Fruit fly (Drosophila melanogaster) whole organism, embryonic: Measurements from ENCODE around the gene AP-1mu.

Experiments used
- Awh ChIP-seq: fragments of 200-800 bp; sonication (Bioruptor generic); IDR thresholded peaks from 2 replicates; pipeline ENCODE4, ENCODE4 v1.3.6; 2022; ENCODE audit warnings: missing biosample characterization, missing genetic modification characterization
- Bdp1 ChIP-seq: fragments of 200-800 bp; sonication (Bioruptor generic); optimal IDR thresholded peaks from 3 replicates; lab custom pipeline; 2016; ENCODE audit warnings: missing biosample characterization, missing genetic modification characterization
- Bgb ChIP-seq: fragments of 200-800 bp; sonication (Bioruptor generic); IDR thresholded peaks from 2 replicates; pipeline ENCODE4 v1.3.6; 2022; ENCODE audit warnings: missing biosample characterization, missing genetic modification characterization; ENCODE audit not compliant: partially characterized antibody
- CG10543 ChIP-seq: fragments of 200-800 bp; sonication (Bioruptor generic); optimal IDR thresholded peaks from 3 replicates; lab custom pipeline; 2017; ENCODE audit warnings: missing biosample characterization, mild to moderate bottlenecking, missing genetic modification characterization, moderate library complexity
- CG11723 ChIP-seq: fragments of 200-800 bp; sonication (Bioruptor generic); optimal IDR thresholded peaks from 2 replicates; lab custom pipeline; 2017; ENCODE audit warnings: missing biosample characterization, mild to moderate bottlenecking, missing genetic modification characterization
- CG12299 ChIP-seq: fragments of 200-800 bp; sonication (Bioruptor generic); optimal IDR thresholded peaks from 2 replicates; lab custom pipeline; 2018; ENCODE audit warnings: missing biosample characterization, mild to moderate bottlenecking, missing genetic modification characterization
- CG12744 ChIP-seq: fragments of 200-800 bp; sonication (Bioruptor generic); optimal IDR thresholded peaks from 2 replicates; lab custom pipeline; 2016; ENCODE audit warnings: missing biosample characterization, missing genetic modification characterization
- CG13424 ChIP-seq: fragments of 200-800 bp; sonication (Bioruptor generic); optimal IDR thresholded peaks from 2 replicates; lab custom pipeline; 2019; ENCODE audit warnings: missing biosample characterization, mild to moderate bottlenecking, missing genetic modification characterization, moderate library complexity
- CG15011 ChIP-seq: fragments of 200-800 bp; sonication (Bioruptor generic); optimal IDR thresholded peaks from 3 replicates; lab custom pipeline; 2018; ENCODE audit warnings: missing biosample characterization, mild to moderate bottlenecking, missing genetic modification characterization
- CG17829 ChIP-seq: fragments of 200-800 bp; optimal IDR thresholded peaks from 2 replicates; lab custom pipeline; 2019; ENCODE audit warnings: missing biosample characterization, mild to moderate bottlenecking, missing genetic modification characterization, moderate library complexity
- CG18764 ChIP-seq: fragments of 200-800 bp; sonication (Bioruptor generic); optimal IDR thresholded peaks from 3 replicates; lab custom pipeline; 2016; ENCODE audit warnings: missing biosample characterization, missing genetic modification characterization
- CG2875 ChIP-seq: fragments of 200-800 bp; sonication (Bioruptor generic); optimal IDR thresholded peaks from 2 replicates; lab custom pipeline; 2017; ENCODE audit warnings: missing biosample characterization, mild to moderate bottlenecking, missing genetic modification characterization, missing genetic modification reagents
- CG3407 ChIP-seq: fragments of 200-800 bp; sonication (Bioruptor generic); optimal IDR thresholded peaks from 2 replicates; lab custom pipeline; 2018; ENCODE audit warnings: missing biosample characterization, mild to moderate bottlenecking, missing genetic modification characterization
- CG4820 ChIP-seq: fragments of 200-800 bp; sonication (Bioruptor generic); optimal IDR thresholded peaks from 3 replicates; lab custom pipeline; 2016; ENCODE audit warnings: missing biosample characterization, missing genetic modification characterization
- CG5953 ChIP-seq: fragments of 200-800 bp; sonication (Bioruptor generic); IDR thresholded peaks from 2 replicates; pipeline ENCODE4 v1.3.6; 2022; ENCODE audit warnings: missing biosample characterization, missing genetic modification characterization
- CG8290 ChIP-seq, 3 experiments: fragments of 200-800 bp; sonication (Bioruptor generic); optimal IDR thresholded peaks; 2 replicates each; lab custom pipeline; 2016 to 2019; ENCODE audit warnings: missing biosample characterization in 3 of 3, missing genetic modification characterization in 3 of 3, mild to moderate bottlenecking in 2 of 3, moderate library complexity in 1 of 3
- CG9727 ChIP-seq: fragments of 200-800 bp; sonication (Bioruptor generic); optimal IDR thresholded peaks from 3 replicates; lab custom pipeline; 2017; ENCODE audit warnings: missing biosample characterization, mild to moderate bottlenecking, missing genetic modification characterization
- CHES-1-like ChIP-seq: fragments of 200-800 bp; sonication (Bioruptor generic); optimal IDR thresholded peaks from 2 replicates; lab custom pipeline; 2016; ENCODE audit warnings: missing biosample characterization, missing genetic modification characterization
- D ChIP-seq, 2 experiments: fragments of 200-800 bp in 1 of 2; fragments of >200 bp in 1 of 2; sonication (Bioruptor generic) in 1 of 2; optimal IDR thresholded peaks; 2 replicates in 1 of 2; 3 replicates in 1 of 2; lab custom pipeline; 2017; ENCODE audit warnings: mild to moderate bottlenecking in 1 of 2, missing biosample characterization in 1 of 2, missing genetic modification characterization in 1 of 2, missing genetic modification reagents in 1 of 2
- D19A ChIP-seq: fragments of 200-800 bp; optimal IDR thresholded peaks from 3 replicates; lab custom pipeline; 2019; ENCODE audit warnings: missing biosample characterization, mild to moderate bottlenecking, missing genetic modification characterization, moderate library complexity
- D19B ChIP-seq: fragments of 200-800 bp; sonication (Bioruptor generic); optimal IDR thresholded peaks from 2 replicates; lab custom pipeline; 2017; ENCODE audit warnings: missing biosample characterization, mild to moderate bottlenecking, missing genetic modification characterization
- Gsc ChIP-seq: fragments of 200-800 bp; sonication (Bioruptor generic); IDR thresholded peaks from 2 replicates; pipeline ENCODE4 v1.3.6; 2022; ENCODE audit warnings: missing biosample characterization, missing genetic modification characterization
- Gug ChIP-seq: fragments of 200-800 bp; sonication (Bioruptor generic); IDR thresholded peaks from 4 replicates; pipeline ENCODE4 v1.3.6; 2022; ENCODE audit warnings: missing biosample characterization, missing genetic modification characterization
- Hmx ChIP-seq: fragments of 200-800 bp; sonication (Bioruptor generic); optimal IDR thresholded peaks from 2 replicates; lab custom pipeline; 2016; ENCODE audit warnings: missing biosample characterization, missing genetic modification characterization
- Hr3 ChIP-seq: fragments of 200-800 bp; sonication (Bioruptor generic); optimal IDR thresholded peaks from 3 replicates; lab custom pipeline; 2016; ENCODE audit warnings: missing biosample characterization, missing genetic modification characterization
- NK7.1 ChIP-seq: fragments of 200-800 bp; sonication (Bioruptor generic); optimal IDR thresholded peaks from 3 replicates; lab custom pipeline; 2016; ENCODE audit warnings: missing biosample characterization, missing genetic modification characterization
- Optix ChIP-seq: fragments of 200-800 bp; sonication (Bioruptor generic); IDR thresholded peaks from 3 replicates; pipeline ENCODE4 v1.3.6; 2022; ENCODE audit warnings: missing biosample characterization, missing genetic modification characterization
- Scr ChIP-seq: fragments of 200-800 bp; sonication (Bioruptor generic); IDR thresholded peaks from 2 replicates; pipeline ENCODE4 v1.3.6; 2022; ENCODE audit warnings: missing biosample characterization, missing genetic modification characterization; ENCODE audit not compliant: partially characterized antibody
- Usf ChIP-seq: fragments of 200-800 bp; sonication (Bioruptor generic); optimal IDR thresholded peaks from 2 replicates; lab custom pipeline; 2017; ENCODE audit warnings: missing genotype, missing biosample characterization, missing genetic modification characterization
- ash1 ChIP-seq: fragments of 200-800 bp; sonication (Bioruptor generic); optimal IDR thresholded peaks from 2 replicates; lab custom pipeline; 2018; ENCODE audit warnings: missing biosample characterization, mild to moderate bottlenecking, missing genetic modification characterization
- az2 ChIP-seq: fragments of 200-800 bp; sonication (Bioruptor generic); optimal IDR thresholded peaks from 3 replicates; lab custom pipeline; 2016; ENCODE audit warnings: missing biosample characterization, missing genetic modification characterization
- bsh ChIP-seq, 2 experiments: fragments of 200-800 bp; sonication (Bioruptor generic); optimal IDR thresholded peaks; 2 replicates each; lab custom pipeline; 2017 to 2018; ENCODE audit warnings: mild to moderate bottlenecking in 2 of 2, missing biosample characterization in 2 of 2, missing genetic modification characterization in 2 of 2, moderate library complexity in 1 of 2
- btn ChIP-seq: fragments of 200-800 bp; sonication (Bioruptor generic); optimal IDR thresholded peaks from 2 replicates; lab custom pipeline; 2016; ENCODE audit warnings: missing biosample characterization, missing genetic modification characterization
- cad ChIP-seq: fragments of >200 bp; optimal IDR thresholded peaks from 2 replicates; lab custom pipeline; 2017; ENCODE audit warnings: missing biosample characterization, missing genetic modification characterization
- chinmo ChIP-seq: fragments of 200-800 bp; sonication (Bioruptor generic); IDR thresholded peaks from 4 replicates; pipeline ENCODE4 v1.3.6; 2022; ENCODE audit warnings: missing biosample characterization, missing genetic modification characterization; ENCODE audit not compliant: partially characterized antibody
- dan ChIP-seq: fragments of 200-800 bp; sonication (Bioruptor generic); IDR thresholded peaks from 2 replicates; pipeline ENCODE4 v1.3.6; 2022; ENCODE audit warnings: missing biosample characterization, missing genetic modification characterization
- ewg ChIP-seq: fragments of 200-800 bp; sonication (Bioruptor generic); optimal IDR thresholded peaks from 3 replicates; lab custom pipeline; 2017; ENCODE audit warnings: mild to moderate bottlenecking, missing biosample characterization, missing genetic modification reagents, missing genetic modification characterization
- gcm ChIP-seq: fragments of 200-800 bp; sonication (Bioruptor generic); optimal IDR thresholded peaks from 2 replicates; lab custom pipeline; 2019; ENCODE audit warnings: missing biosample characterization, mild to moderate bottlenecking, missing genetic modification characterization, moderate library complexity
- gcm2 ChIP-seq: fragments of 200-800 bp; sonication (Bioruptor generic); optimal IDR thresholded peaks from 2 replicates; lab custom pipeline; 2016; ENCODE audit warnings: missing biosample characterization, missing genetic modification characterization
- gsb ChIP-seq: fragments of 200-800 bp; sonication (Bioruptor generic); IDR thresholded peaks from 2 replicates; pipeline ENCODE4 v1.3.6; 2022; ENCODE audit warnings: missing biosample characterization, missing genetic modification characterization
- maf-S ChIP-seq: fragments of 200-800 bp; sonication (Bioruptor generic); optimal IDR thresholded peaks from 2 replicates; lab custom pipeline; 2016; ENCODE audit warnings: missing biosample characterization, missing genetic modification characterization
- nerfin-1 ChIP-seq: fragments of 200-800 bp; sonication (Bioruptor generic); optimal IDR thresholded peaks from 3 replicates; lab custom pipeline; 2019; ENCODE audit warnings: missing biosample characterization, mild to moderate bottlenecking, missing genetic modification characterization, moderate library complexity
- nom ChIP-seq: fragments of 200-800 bp; sonication (Bioruptor generic); optimal IDR thresholded peaks from 2 replicates; lab custom pipeline; 2017; ENCODE audit warnings: missing biosample characterization, missing genetic modification characterization, mild to moderate bottlenecking, moderate library complexity, missing genetic modification reagents
- odd ChIP-seq: fragments of 200-800 bp; sonication (Bioruptor generic); optimal IDR thresholded peaks from 2 replicates; lab custom pipeline; 2017; ENCODE audit warnings: missing biosample characterization, mild to moderate bottlenecking, missing genetic modification characterization
- onecut ChIP-seq: fragments of 200-800 bp; sonication (Bioruptor generic); IDR thresholded peaks from 2 replicates; pipeline ENCODE4 v1.3.6; 2022; ENCODE audit warnings: missing biosample characterization, missing genetic modification characterization
- sima ChIP-seq: fragments of 200-800 bp; sonication (Bioruptor generic); optimal IDR thresholded peaks from 2 replicates; lab custom pipeline; 2016; ENCODE audit warnings: missing biosample characterization, missing genetic modification characterization
- toy ChIP-seq: fragments of 200-800 bp; sonication (Bioruptor generic); IDR thresholded peaks from 2 replicates; pipeline ENCODE4 v1.3.6; 2022; ENCODE audit warnings: missing biosample characterization, missing genetic modification characterization
- tup ChIP-seq: fragments of 200-800 bp; sonication (Bioruptor generic); optimal IDR thresholded peaks from 2 replicates; lab custom pipeline; 2016; ENCODE audit warnings: missing biosample characterization, mild to moderate bottlenecking, missing genetic modification characterization, moderate library complexity
- usp ChIP-seq: fragments of >200 bp; optimal IDR thresholded peaks from 2 replicates; lab custom pipeline; 2017; ENCODE audit warnings: missing biosample characterization, missing genetic modification characterization
- vnd ChIP-seq: fragments of 200-800 bp; sonication (Bioruptor generic); IDR thresholded peaks from 3 replicates; pipeline ENCODE4 v1.3.6; 2022; ENCODE audit warnings: missing biosample characterization, missing genetic modification characterization; ENCODE audit not compliant: partially characterized antibody

The AP-1mu gene

dm6 chr3R:9600558-9600959, 41.2 kb upstream of the AP-1mu start (continued):
- TF ChIP-seq sima (GFP tag; lab: Kevin White, UChicago) = no peak
- peak; percentile 24 for TF ChIP-seq CG13424 (tag; lab: Kevin White, UChicago)
- TF ChIP-seq bsh (GFP tag; optimal IDR thresholded peaks at IDR 0.05; lab: Kevin White, UChicago) = peak in 1 of 2 experiments; percentile 40
- TF ChIP-seq az2 = no peak
- TF ChIP-seq cad = no peak
- TF ChIP-seq CG12299 = no peak
- TF ChIP-seq Hr3 = no peak
- peak; percentile 67 for TF ChIP-seq CG10543 (GFP tag; lab: Kevin White, UChicago)
- no peak for TF ChIP-seq maf-S (GFP tag; lab: Kevin White, UChicago)
- no peak for TF ChIP-seq Scr (GFP tag; lab: Robert Waterston, UW)
- peak; percentile 39 for TF ChIP-seq D19A (tag; lab: Kevin White, UChicago)
- TF ChIP-seq D (optimal IDR thresholded peaks at IDR 0.05; lab: Kevin White, UChicago) = no peak
- TF ChIP-seq D (GFP tag; optimal IDR thresholded peaks at IDR 0.05; lab: Kevin White, UChicago) = no peak
- no peak for TF ChIP-seq Bdp1
- TF ChIP-seq CG15011 (GFP tag; lab: Kevin White, UChicago) = peak; percentile 72
- no peak for TF ChIP-seq CG17829 (tag; lab: Kevin White, UChicago)
- TF ChIP-seq Usf (GFP tag; lab: Kevin White, UChicago) = peak; percentile 41
- TF ChIP-seq chinmo = no peak
- TF ChIP-seq btn = no peak
- peak; percentile 2 for TF ChIP-seq CG11723 (GFP tag; lab: Kevin White, UChicago)
- TF ChIP-seq Bgb = no peak
- TF ChIP-seq CG12744 (GFP tag; lab: Kevin White, UChicago) = no peak
- no peak for TF ChIP-seq CG4820
- TF ChIP-seq NK7.1 = no peak
- no peak for TF ChIP-seq dan (GFP tag; lab: Robert Waterston, UW)
- no peak for TF ChIP-seq vnd (GFP tag; lab: Robert Waterston, UW)
- TF ChIP-seq ewg (GFP tag; lab: Kevin White, UChicago) = no peak
- TF ChIP-seq Awh (GFP tag; lab: Robert Waterston, UW) = no peak
- no peak for TF ChIP-seq usp (GFP tag; lab: Kevin White, UChicago)
- TF ChIP-seq odd (GFP tag; lab: Kevin White, UChicago) = peak; percentile 9
- no peak for TF ChIP-seq CG18764 (GFP tag; lab: Kevin White, UChicago)
- peak; percentile 8 for TF ChIP-seq CG2875 (GFP tag; lab: Kevin White, UChicago)
- peak; percentile 43 for TF ChIP-seq nerfin-1
- TF ChIP-seq gcm2 (GFP tag; lab: Kevin White, UChicago) = no peak
- no peak for TF ChIP-seq ash1 (GFP tag; lab: Kevin White, UChicago)
- TF ChIP-seq Gsc = no peak
- TF ChIP-seq CG9727 (GFP tag; lab: Kevin White, UChicago) = peak; percentile 72
- TF ChIP-seq onecut (GFP tag; lab: Robert Waterston, UW) = no peak
- peak; percentile 37 for TF ChIP-seq CG3407
- TF ChIP-seq CG8290 (GFP tag; optimal IDR thresholded peaks at IDR 0.05; lab: Kevin White, UChicago) = no peak
- TF ChIP-seq CG8290 (tag; optimal IDR thresholded peaks at IDR 0.05; lab: Kevin White, UChicago) = peak in 1 of 2 experiments; percentile 0
- TF ChIP-seq Hmx (GFP tag; lab: Kevin White, UChicago) = no peak
- TF ChIP-seq CG5953 (GFP tag; lab: Robert Waterston, UW) = no peak
- TF ChIP-seq CHES-1-like (GFP tag; lab: Kevin White, UChicago) = no peak
- TF ChIP-seq D19B (GFP tag; lab: Kevin White, UChicago) = peak; percentile 41
- no peak for TF ChIP-seq Optix
- TF ChIP-seq toy = no peak
- TF ChIP-seq Gug (GFP tag; lab: Robert Waterston, UW) = no peak
- TF ChIP-seq gcm (GFP tag; lab: Kevin White, UChicago) = peak; percentile 21
- peak; percentile 13 for TF ChIP-seq nom (GFP tag; lab: Kevin White, UChicago)
- no peak for TF ChIP-seq gsb (GFP tag; lab: Robert Waterston, UW)
- no peak for TF ChIP-seq tup (GFP tag; lab: Kevin White, UChicago)
